Fruit fly (Drosophila melanogaster) Kc167 (cell line): ENCODE data around the gene CG14422.

Experiments used
- Myc ChIP-seq: fragments of >200 bp; optimal IDR thresholded peaks from 2 replicates; lab custom pipeline; 2017; ENCODE audit warnings: missing external identifiers
- Sin3A ChIP-seq: fragments of >200 bp; optimal IDR thresholded peaks from 2 replicates; lab custom pipeline; 2018; ENCODE audit warnings: missing external identifiers
- h ChIP-seq: fragments of >200 bp; optimal IDR thresholded peaks from 3 replicates; lab custom pipeline; 2018; ENCODE audit warnings: missing external identifiers
- insv ChIP-seq: fragments of >200 bp; optimal IDR thresholded peaks from 3 replicates; lab custom pipeline; 2018; ENCODE audit warnings: missing external identifiers
- psq ChIP-seq: fragments of >200 bp; optimal IDR thresholded peaks from 2 replicates; lab custom pipeline; 2017; ENCODE audit warnings: missing external identifiers
- ttk ChIP-seq: sonication (Bioruptor generic); optimal IDR thresholded peaks from 2 replicates; lab custom pipeline; 2017; ENCODE audit warnings: missing external identifiers

The CG14422 gene

dm6 chrX:2943086-2943485 lies at the start of gene CG14422:
Gene CG14422 (plus strand): TSS chrX:2943386.
- TF ChIP-seq Myc (lab: Kevin White, UChicago) (no peak), insv (lab: Kevin White, UChicago) (no peak), ttk (lab: Kevin White, UChicago) (no peak), psq (lab: Kevin White, UChicago) (no peak), h (no peak), Sin3A (lab: Kevin White, UChicago) (no peak)

- TF ChIP-seq insv (lab: Kevin White, UChicago) (no peak), ttk (lab: Kevin White, UChicago) (no peak), psq (lab: Kevin White, UChicago) (no peak), h (no peak), Myc (lab: Kevin White, UChicago) (no peak), Sin3A (lab: Kevin White, UChicago) (no peak)
These were observed 36.0 kb upstream of the CG14422 start for dm6 chrX:2907105-2907694.

dm6 chrX:2912581-2912980 lies 30.6 kb upstream of the CG14422 start:
- no peak for TF ChIP-seq insv (lab: Kevin White, UChicago)

- TF ChIP-seq psq (lab: Kevin White, UChicago) (no peak), ttk (lab: Kevin White, UChicago) (no peak), h (no peak), Myc (lab: Kevin White, UChicago) (no peak), Sin3A (lab: Kevin White, UChicago) (no peak), insv (lab: Kevin White, UChicago) (no peak)
These were observed 29.1 kb upstream of the CG14422 start for dm6 chrX:2914091-2914490.

dm6 chrX:2915108-2915507 lies 28.1 kb upstream of the CG14422 start:
- TF ChIP-seq h, result no peak
- TF ChIP-seq ttk (lab: Kevin White, UChicago), result no peak
- no peak for TF ChIP-seq psq (lab: Kevin White, UChicago)
- TF ChIP-seq Myc (lab: Kevin White, UChicago), result no peak
- TF ChIP-seq insv (lab: Kevin White, UChicago), result no peak
- TF ChIP-seq Sin3A (lab: Kevin White, UChicago), result no peak

- TF ChIP-seq ttk (lab: Kevin White, UChicago), result no peak
- TF ChIP-seq Sin3A (lab: Kevin White, UChicago), result no peak
- TF ChIP-seq Myc (lab: Kevin White, UChicago), result no peak
- no peak for TF ChIP-seq psq (lab: Kevin White, UChicago)
- TF ChIP-seq insv (lab: Kevin White, UChicago), result no peak
- TF ChIP-seq h, result no peak
These were observed 24.6 kb upstream of the CG14422 start for dm6 chrX:2918551-2918950.

- TF ChIP-seq ttk (lab: Kevin White, UChicago), result no peak
- TF ChIP-seq Sin3A (lab: Kevin White, UChicago), result no peak
- TF ChIP-seq Myc (lab: Kevin White, UChicago), result no peak
- no peak for TF ChIP-seq insv (lab: Kevin White, UChicago)
- TF ChIP-seq psq (lab: Kevin White, UChicago), result no peak
- no peak for TF ChIP-seq h
These were observed 23.4 kb upstream of the CG14422 start, which contains the start of gene CG3588 for dm6 chrX:2919742-2920141. Gene CG3588 (plus strand): TSS chrX:2919770.

- no peak for TF ChIP-seq Sin3A (lab: Kevin White, UChicago)
- TF ChIP-seq psq (lab: Kevin White, UChicago), result no peak
- TF ChIP-seq h, result no peak
- no peak for TF ChIP-seq ttk (lab: Kevin White, UChicago)
- TF ChIP-seq Myc (lab: Kevin White, UChicago), result no peak
- TF ChIP-seq insv (lab: Kevin White, UChicago), result no peak
These were observed 16.0 kb upstream of the CG14422 start, which contains the start of gene CG14424 for dm6 chrX:2927158-2927557. Gene CG14424 (minus strand): TSS chrX:2927258.

dm6 chrX:2929496-2929895 lies 13.7 kb upstream of the CG14422 start, which contains the start of gene CG32793:
Gene CG32793 (plus strand): TSS chrX:2929796.
- no peak for TF ChIP-seq psq (lab: Kevin White, UChicago)
- no peak for TF ChIP-seq Myc (lab: Kevin White, UChicago)
- TF ChIP-seq h, result no peak
- no peak for TF ChIP-seq insv (lab: Kevin White, UChicago)
- no peak for TF ChIP-seq Sin3A (lab: Kevin White, UChicago)
- no peak for TF ChIP-seq ttk (lab: Kevin White, UChicago)

dm6 chrX:2934827-2935226 lies 8.4 kb upstream of the CG14422 start, which contains the start of gene CG3592:
Gene CG3592 (plus strand): TSS chrX:2935127.
- TF ChIP-seq insv (lab: Kevin White, UChicago) (no peak), Myc (lab: Kevin White, UChicago) (no peak), h (no peak), ttk (lab: Kevin White, UChicago) (no peak), Sin3A (lab: Kevin White, UChicago) (no peak), psq (lab: Kevin White, UChicago) (no peak)

- no peak for TF ChIP-seq insv (lab: Kevin White, UChicago)
These were observed 6.5 kb upstream of the CG14422 start, which contains the start of gene CG3598 for dm6 chrX:2936727-2937126. Gene CG3598 (plus strand): TSS chrX:2937027.

- no peak for TF ChIP-seq psq (lab: Kevin White, UChicago)
- TF ChIP-seq Myc (lab: Kevin White, UChicago), result no peak
- TF ChIP-seq Sin3A (lab: Kevin White, UChicago), result no peak
- no peak for TF ChIP-seq h
- no peak for TF ChIP-seq insv (lab: Kevin White, UChicago)
- no peak for TF ChIP-seq ttk (lab: Kevin White, UChicago)
These were observed 4.6 kb upstream of the CG14422 start, which contains the start of gene CG14420 for dm6 chrX:2938556-2938955. Gene CG14420 (plus strand): TSS chrX:2938856.
